Fruit fly (Drosophila melanogaster): Measurements from ENCODE around the gene Gr64f.

Gene Gr64f

DNA sequence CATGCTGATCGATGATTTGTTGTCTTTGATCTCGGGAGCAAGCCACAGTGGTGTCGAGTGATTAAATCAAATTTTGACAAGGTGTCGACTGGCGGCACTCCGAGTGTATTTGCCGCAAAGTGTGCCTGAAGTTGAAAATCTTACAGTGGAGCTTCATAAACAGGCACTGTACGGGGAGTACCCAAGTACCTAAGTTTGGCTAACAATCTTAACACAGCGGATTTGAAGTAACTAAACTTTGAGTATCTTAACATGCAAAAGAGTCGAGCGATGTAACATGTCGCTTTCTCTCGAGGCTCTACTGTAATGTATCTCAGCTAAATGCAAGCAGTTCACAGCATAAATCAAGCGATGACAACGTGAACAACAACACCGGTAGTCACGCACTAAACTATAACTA, 18.8 kb upstream of the Gr64f start:
- no peak for TF ChIP-seq Snoo (tag; optimal IDR thresholded peaks at IDR 0.05)
- TF ChIP-seq rn (GFP tag; IDR thresholded peaks at IDR 0.05), result no peak
- peak; percentile 52 for TF ChIP-seq CG14655 (GFP tag; optimal IDR thresholded peaks at IDR 0.05)
- TF ChIP-seq CG10348 (GFP tag; IDR thresholded peaks at IDR 0.05), result no peak
- TF ChIP-seq CG34367 (tag; optimal IDR thresholded peaks at IDR 0.05), result peak; percentile 1
- TF ChIP-seq CG8301 (tag; optimal IDR thresholded peaks at IDR 0.05), result peak; percentile 24
- peak; percentile 58 for TF ChIP-seq Ets98B (GFP tag; IDR thresholded peaks at IDR 0.05)
- TF ChIP-seq CG17806 (tag; optimal IDR thresholded peaks at IDR 0.05), result peak; percentile 16
- peak; percentile 26; the same call in 1 of the 2 replicates for TF ChIP-seq CG12605 (GFP tag; IDR thresholded peaks at IDR 0.05)
- peak; percentile 58; the same call in 1 of the 3 replicates for TF ChIP-seq fd96Ca (GFP tag; IDR thresholded peaks at IDR 0.05)
- TF ChIP-seq CG8159 (tag; optimal IDR thresholded peaks at IDR 0.05), result peak; percentile 24
- TF ChIP-seq CG15710 (tag; optimal IDR thresholded peaks at IDR 0.05), result peak; percentile 29
- TF ChIP-seq CG9948 (tag; optimal IDR thresholded peaks at IDR 0.05), result peak; percentile 21
- no peak for TF ChIP-seq CG32121 (GFP tag; IDR thresholded peaks at IDR 0.05)

- TF ChIP-seq EcR (GFP tag; optimal IDR thresholded peaks at IDR 0.05) (no peak), CG8159 (tag; optimal IDR thresholded peaks at IDR 0.05) (peak; percentile 15)
These were observed 17.2 kb upstream of the Gr64f start, which contains the start of gene FoxL1 for dm6 chr3L:4018228-4018928. FoxL1 (plus strand) TSS chr3L:4018878.

dm6 chr3L:4021260-4021831, 14.3 kb upstream of the Gr64f start, which contains the start of gene Mul1:
Mul1 (plus strand) TSS chr3L:4021457.
- TF ChIP-seq gl (tag; optimal IDR thresholded peaks at IDR 0.05) (no peak), CG15710 (tag; optimal IDR thresholded peaks at IDR 0.05) (no peak), Pif1B (GFP tag; optimal IDR thresholded peaks at IDR 0.05) (no peak), EcR (GFP tag; optimal IDR thresholded peaks at IDR 0.05) (no peak)

DNA sequence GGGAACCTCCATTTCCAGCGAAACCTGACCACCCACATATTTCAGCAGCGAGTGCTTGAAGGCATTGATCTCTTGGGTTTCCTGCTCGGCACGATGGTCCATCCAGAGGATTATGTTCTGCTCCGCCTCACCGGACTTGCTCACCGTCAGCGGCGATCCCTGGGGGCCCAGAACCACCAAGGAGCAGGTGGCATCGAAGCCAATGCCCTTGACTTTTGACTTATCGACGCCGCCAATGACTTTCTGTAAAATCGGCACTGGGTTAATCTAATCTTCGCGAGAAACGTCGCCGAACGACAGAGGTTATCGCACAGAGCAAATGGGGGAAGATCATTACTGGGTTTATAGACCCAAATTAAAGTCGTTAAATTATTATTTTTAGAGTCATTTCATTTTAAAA, 11.1 kb upstream of the Gr64f start:
- TF ChIP-seq CG17806 (tag; optimal IDR thresholded peaks at IDR 0.05) (no peak), CG14655 (GFP tag; optimal IDR thresholded peaks at IDR 0.05) (no peak), gl (tag; optimal IDR thresholded peaks at IDR 0.05) (no peak), Snoo (tag; optimal IDR thresholded peaks at IDR 0.05) (no peak), CG9948 (tag; optimal IDR thresholded peaks at IDR 0.05) (no peak), CG8301 (tag; optimal IDR thresholded peaks at IDR 0.05) (no peak), CG34367 (tag; optimal IDR thresholded peaks at IDR 0.05) (no peak), CG32121 (GFP tag; IDR thresholded peaks at IDR 0.05) (no peak), CG12605 (GFP tag; IDR thresholded peaks at IDR 0.05) (no peak), CG15710 (tag; optimal IDR thresholded peaks at IDR 0.05) (no peak), CG10348 (GFP tag; IDR thresholded peaks at IDR 0.05) (no peak), fd96Ca (GFP tag; IDR thresholded peaks at IDR 0.05) (no peak), rn (GFP tag; IDR thresholded peaks at IDR 0.05) (no peak), Pif1B (GFP tag; optimal IDR thresholded peaks at IDR 0.05) (no peak), EcR (GFP tag; optimal IDR thresholded peaks at IDR 0.05) (no peak)

dm6 chr3L:4025738-4026505, 9.7 kb upstream of the Gr64f start, which contains the start of gene CG11594:
CG11594 (minus strand) TSS chr3L:4026011.
- no peak for TF ChIP-seq CG9948 (tag; optimal IDR thresholded peaks at IDR 0.05)

DNA sequence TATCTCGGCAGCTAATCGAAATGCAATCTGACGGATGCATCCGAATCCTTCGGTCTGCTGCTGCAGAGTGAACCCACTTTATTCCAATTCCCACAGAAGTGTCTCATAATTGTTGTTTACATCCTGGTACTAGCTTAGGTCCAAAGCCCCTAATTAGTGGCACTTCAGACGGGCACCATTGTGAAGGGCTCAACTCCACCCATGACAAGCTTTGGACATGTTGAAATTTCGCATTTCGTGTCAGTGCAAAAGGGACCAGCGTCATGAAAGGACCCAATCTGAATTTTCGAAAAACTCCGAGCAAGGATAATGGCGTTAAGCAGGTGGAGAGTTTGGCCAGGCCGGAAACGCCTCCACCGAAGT, 9.1 kb upstream of the Gr64f start, which contains the start of gene Gr64a:
TSS of gene Gr64a (plus strand) at position 264 of the 363 bp plus-strand sequence.
- TF ChIP-seq CG12605 (GFP tag; IDR thresholded peaks at IDR 0.05) (no peak), CG13204 (GFP tag; optimal IDR thresholded peaks at IDR 0.05) (no peak), Pif1A (GFP tag; optimal IDR thresholded peaks at IDR 0.05) (no peak), D1 (tag; optimal IDR thresholded peaks at IDR 0.05) (no peak), CG32121 (GFP tag; IDR thresholded peaks at IDR 0.05) (no peak), Ets98B (GFP tag; IDR thresholded peaks at IDR 0.05) (no peak), CG17806 (tag; optimal IDR thresholded peaks at IDR 0.05) (no peak), CG9948 (tag; optimal IDR thresholded peaks at IDR 0.05) (no peak), gl (tag; optimal IDR thresholded peaks at IDR 0.05) (no peak), EcR (GFP tag; optimal IDR thresholded peaks at IDR 0.05) (no peak), CG4496 (GFP tag; IDR thresholded peaks at IDR 0.05) (no peak), CG8159 (tag; optimal IDR thresholded peaks at IDR 0.05) (no peak), CG34367 (tag; optimal IDR thresholded peaks at IDR 0.05) (no peak), CG15710 (tag; optimal IDR thresholded peaks at IDR 0.05) (no peak), Pif1B (GFP tag; optimal IDR thresholded peaks at IDR 0.05) (no peak), CG14655 (GFP tag; optimal IDR thresholded peaks at IDR 0.05) (no peak), Snoo (tag; optimal IDR thresholded peaks at IDR 0.05) (no peak)
